Worm (Caenorhabditis elegans) whole organism, late embryonic: ENCODE data around the gene mab-10.

Source experiments
- K02D7.2 ChIP-seq: sonication (generic microtip); optimal IDR thresholded peaks from 2 replicates; lab custom pipeline; 2017; ENCODE audit warnings: mild to moderate bottlenecking, missing genetic modification characterization, missing compliant biosample characterization
- ama-1 ChIP-seq: fragments of 150-350 bp; optimal IDR thresholded peaks from 2 replicates; lab custom pipeline; 2014
- ceh-18 ChIP-seq: sonication (generic microtip); optimal IDR thresholded peaks from 2 replicates; lab custom pipeline; 2016; ENCODE audit warnings: missing genetic modification characterization, missing compliant biosample characterization
- hlh-6 ChIP-seq: sonication (generic microtip); optimal IDR thresholded peaks from 2 replicates; lab custom pipeline; 2016; ENCODE audit warnings: missing genotype, missing genetic modification characterization, missing compliant biosample characterization
- mec-3 ChIP-seq: sonication (generic microtip); optimal IDR thresholded peaks from 2 replicates; lab custom pipeline; 2016; ENCODE audit warnings: borderline replicate concordance, missing genetic modification characterization, missing compliant biosample characterization
- nhr-232 ChIP-seq: sonication (generic microtip); optimal IDR thresholded peaks from 2 replicates; lab custom pipeline; 2016; ENCODE audit warnings: missing genetic modification characterization, missing compliant biosample characterization
- odd-2 ChIP-seq: sonication (generic microtip); optimal IDR thresholded peaks from 2 replicates; lab custom pipeline; 2017; ENCODE audit warnings: antibody characterized with exemption, mild to moderate bottlenecking, missing genetic modification characterization, missing compliant biosample characterization
- pag-3 ChIP-seq: sonication (generic microtip); optimal IDR thresholded peaks from 2 replicates; lab custom pipeline; 2016; ENCODE audit warnings: missing compliant biosample characterization, missing genetic modification characterization, borderline replicate concordance
- pha-4 ChIP-seq: fragments of 150-350 bp; optimal IDR thresholded peaks from 2 replicates; lab custom pipeline; 2018; ENCODE audit warnings: missing biosample characterization, missing genetic modification reagents, missing genetic modification characterization
- pqm-1 ChIP-seq: sonication (generic microtip); optimal IDR thresholded peaks from 2 replicates; lab custom pipeline; 2016; ENCODE audit warnings: missing genetic modification characterization, missing compliant biosample characterization
- rnt-1 ChIP-seq: sonication (generic microtip); optimal IDR thresholded peaks from 2 replicates; lab custom pipeline; 2016; ENCODE audit warnings: missing genetic modification characterization, missing compliant biosample characterization
- syd-9 ChIP-seq: sonication (generic microtip); optimal IDR thresholded peaks from 2 replicates; lab custom pipeline; 2016; ENCODE audit warnings: mild to moderate bottlenecking, missing genetic modification characterization, moderate library complexity, missing compliant biosample characterization
- tbx-2 ChIP-seq: sonication (generic microtip); optimal IDR thresholded peaks from 2 replicates; lab custom pipeline; 2016; ENCODE audit warnings: missing genetic modification characterization, missing compliant biosample characterization
- ztf-16 ChIP-seq: sonication (generic microtip); optimal IDR thresholded peaks from 2 replicates; lab custom pipeline; 2017; ENCODE audit warnings: missing genetic modification characterization, missing compliant biosample characterization

DNA sequence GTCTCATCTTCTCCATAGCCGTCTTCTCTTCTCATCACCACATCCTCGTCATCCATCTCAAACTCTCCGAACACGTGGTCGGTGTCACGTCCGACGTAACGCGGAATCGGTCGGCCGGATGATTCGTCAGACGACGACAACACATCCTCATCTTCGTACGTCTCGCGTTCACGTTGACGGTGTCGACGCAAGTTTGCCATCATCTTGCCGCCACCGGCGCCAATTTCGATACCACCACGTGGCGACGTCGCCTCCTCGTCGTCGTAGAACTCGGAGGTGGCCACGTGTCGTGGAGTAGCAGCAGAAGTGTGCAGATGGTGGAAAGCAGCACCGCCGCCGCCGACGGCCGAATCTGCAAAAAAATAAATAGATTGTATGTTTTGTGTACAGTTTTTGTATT is 19.4 kb downstream of the mab-10 start:
- no peak for TF ChIP-seq tbx-2
- no peak for TF ChIP-seq syd-9 (tag; lab: Kevin White, UChicago)
- no peak for TF ChIP-seq rnt-1 (tag; lab: Kevin White, UChicago)
- TF ChIP-seq pag-3 = no peak
- TF ChIP-seq ztf-16 (tag; lab: Kevin White, UChicago) = no peak
- TF ChIP-seq mec-3 (tag; lab: Kevin White, UChicago) = no peak
- TF ChIP-seq hlh-6 (tag; lab: Kevin White, UChicago) = peak; percentile 11
- TF ChIP-seq pha-4 (tag; lab: Kevin White, UChicago) = no peak
- TF ChIP-seq ama-1 (lab: Kevin White, UChicago) = no peak
- TF ChIP-seq ceh-18 (tag; lab: Kevin White, UChicago) = no peak
- TF ChIP-seq nhr-232 (tag; lab: Kevin White, UChicago) = no peak
- TF ChIP-seq odd-2 = no peak
- no peak for TF ChIP-seq K02D7.2 (tag; lab: Kevin White, UChicago)
- TF ChIP-seq pqm-1 (tag; lab: Kevin White, UChicago) = no peak
